Worm (Caenorhabditis elegans) whole organism, L4/young adult: Measurements from ENCODE around the gene rfl-1.

Experiments used
- W03F9.2 ChIP-seq: fragments of 150-350 bp; optimal IDR thresholded peaks from 2 replicates; lab custom pipeline; 2014; ENCODE audit warnings: missing biosample characterization, missing genetic modification characterization
- dao-5 ChIP-seq: sonication (generic microtip); optimal IDR thresholded peaks from 2 replicates; lab custom pipeline; 2016; ENCODE audit warnings: missing genotype, missing genetic modification characterization, moderate library complexity, missing compliant biosample characterization
- him-1 ChIP-seq: sonication (generic microtip); optimal IDR thresholded peaks from 2 replicates; lab custom pipeline; 2016; ENCODE audit warnings: missing genotype, missing genetic modification reagents, missing genetic modification characterization, missing compliant biosample characterization

ce11 chrIII:6988060-6988459 lies 32.9 kb upstream of the rfl-1 start:
- TF ChIP-seq W03F9.2 (no peak), him-1 (tag; lab: Kevin White, UChicago) (no peak), dao-5 (tag; lab: Kevin White, UChicago) (no peak)
